Worm (Caenorhabditis elegans) whole organism, midembryonic: ENCODE results near the gene C25E10.13.

Experiments
- T22C8.4 ChIP-seq: fragments of 200-800 bp; sonication (Bioruptor generic); IDR thresholded peaks from 2 replicates; pipeline ENCODE4 v1.3.6; 2022; ENCODE audit warnings: missing genetic modification characterization, missing compliant biosample characterization
- cog-1 ChIP-seq: sonication (generic microtip); optimal IDR thresholded peaks from 2 replicates; lab custom pipeline; 2016; ENCODE audit warnings: missing genetic modification characterization, missing compliant biosample characterization
- flt-1 ChIP-seq: fragments of 200-800 bp; sonication (Bioruptor generic); IDR thresholded peaks from 2 replicates; pipeline ENCODE4 v1.3.6; 2022; ENCODE audit warnings: missing genetic modification characterization, missing compliant biosample characterization
- klf-2 ChIP-seq: fragments of 200-800 bp; sonication (Bioruptor generic); conservative IDR thresholded peaks from 2 replicates; pipeline ENCODE4 v1.3.6; 2022; ENCODE audit warnings: missing genetic modification reagents, missing genetic modification characterization, missing compliant biosample characterization
- med-1 ChIP-seq: sonication (generic microtip); optimal IDR thresholded peaks from 2 replicates; lab custom pipeline; 2017; ENCODE audit warnings: missing genetic modification characterization, mild to moderate bottlenecking, missing compliant biosample characterization, antibody characterized with exemption, missing genetic modification reagents; ENCODE audit not compliant: insufficient read depth
- ref-1 ChIP-seq: fragments of 200-800 bp; sonication (Bioruptor generic); conservative IDR thresholded peaks from 2 replicates; pipeline ENCODE4 v1.3.6; 2022; ENCODE audit warnings: missing genetic modification reagents, missing genetic modification characterization, missing compliant biosample characterization
- tab-1 ChIP-seq: fragments of 200-800 bp; sonication (Bioruptor generic); IDR thresholded peaks from 2 replicates; pipeline ENCODE4 v1.3.6; 2022; ENCODE audit warnings: missing genetic modification characterization, missing compliant biosample characterization
- ztf-23 ChIP-seq: fragments of 200-800 bp; sonication (Bioruptor generic); IDR thresholded peaks from 2 replicates; pipeline ENCODE4 v1.3.6; 2022; ENCODE audit warnings: missing genetic modification reagents, missing genetic modification characterization, missing compliant biosample characterization
- ztf-29 ChIP-seq: fragments of 200-800 bp; sonication (Bioruptor generic); IDR thresholded peaks from 2 replicates; pipeline ENCODE4 v1.3.6; 2022; ENCODE audit warnings: missing genetic modification reagents, missing genetic modification characterization, missing compliant biosample characterization

C25E10.13 gene

DNA sequence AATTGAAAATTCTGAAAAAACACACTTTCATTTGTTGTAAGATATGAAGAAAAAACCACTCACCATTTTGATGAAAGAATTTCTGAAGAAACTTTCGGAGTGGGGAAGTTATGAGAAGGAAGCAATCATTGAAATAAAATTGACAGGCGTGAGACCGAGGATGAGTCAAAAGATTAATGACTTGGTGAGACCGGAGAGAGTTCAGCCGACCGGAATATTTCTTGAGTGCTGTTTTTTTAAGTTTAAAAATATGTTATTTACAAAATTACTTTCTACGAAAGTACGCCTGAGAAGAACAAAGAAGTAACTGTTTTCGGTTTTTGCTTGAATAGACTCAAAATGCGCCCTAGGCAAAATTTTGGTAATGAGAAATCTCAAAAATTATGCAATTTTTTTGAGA is 3.3 kb upstream of the C25E10.13 start, which contains the start of gene C25E10.10:
C25E10.10 (minus strand) TSS at position 101 of the 400 bp plus-strand sequence.
- no peak for TF ChIP-seq cog-1 (tag; lab: Kevin White, UChicago)

DNA sequence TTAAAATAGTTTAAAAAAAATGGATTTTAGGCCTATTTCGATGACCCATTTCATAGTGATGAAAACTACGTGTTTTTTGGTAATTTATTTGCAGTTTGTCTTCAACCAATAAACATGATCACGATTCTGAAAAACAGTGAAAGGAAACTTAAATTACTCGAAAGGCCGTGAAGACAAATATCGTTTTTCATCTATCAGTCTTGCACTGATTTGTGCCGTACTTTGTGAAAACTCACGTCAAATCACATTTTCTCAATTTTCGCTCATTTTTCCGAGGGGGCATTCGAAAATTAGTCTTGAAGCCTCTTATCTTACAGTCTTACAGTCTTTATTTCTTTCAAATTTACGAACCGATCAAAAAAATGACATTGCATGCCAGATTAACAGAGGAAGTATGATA is 896 bp upstream of the C25E10.13 start, which contains the start of gene C25E10.11:
C25E10.11 (minus strand) TSS at position 101 of the 400 bp plus-strand sequence.
- TF ChIP-seq ref-1 (no peak), ztf-23 (GFP tag; lab: Robert Waterston, UW) (no peak), med-1 (GFP tag; lab: Kevin White, UChicago) (no peak), ztf-29 (GFP tag; lab: Robert Waterston, UW) (no peak)

DNA sequence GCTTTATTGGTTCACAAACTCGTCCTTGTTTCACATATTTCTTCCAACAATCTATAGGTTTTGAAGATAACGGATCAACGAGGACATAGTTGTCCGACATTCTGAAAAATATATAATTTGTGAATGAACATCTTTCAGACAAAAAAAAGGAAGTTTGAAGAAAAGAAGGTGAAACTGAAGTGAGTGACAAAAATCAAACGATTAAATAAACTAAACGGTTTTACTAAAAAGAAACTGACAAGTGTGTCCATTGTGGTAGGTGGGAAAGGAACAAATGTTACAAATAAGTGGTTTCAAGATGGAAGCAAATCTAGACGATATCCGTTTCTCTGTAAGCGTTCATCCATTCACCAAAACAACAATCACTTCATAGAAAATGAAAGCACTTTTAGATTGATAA is 2.8 kb downstream of the C25E10.13 start, which contains the start of gene C25E10.12:
C25E10.12 (minus strand) TSS at position 101 of the 400 bp plus-strand sequence.
- TF ChIP-seq ref-1 (no peak), ztf-29 (GFP tag; lab: Robert Waterston, UW) (no peak), T22C8.4 (no peak), cog-1 (tag; lab: Kevin White, UChicago) (no peak), flt-1 (GFP tag; lab: Robert Waterston, UW) (no peak), klf-2 (GFP tag; lab: Robert Waterston, UW) (no peak)

DNA sequence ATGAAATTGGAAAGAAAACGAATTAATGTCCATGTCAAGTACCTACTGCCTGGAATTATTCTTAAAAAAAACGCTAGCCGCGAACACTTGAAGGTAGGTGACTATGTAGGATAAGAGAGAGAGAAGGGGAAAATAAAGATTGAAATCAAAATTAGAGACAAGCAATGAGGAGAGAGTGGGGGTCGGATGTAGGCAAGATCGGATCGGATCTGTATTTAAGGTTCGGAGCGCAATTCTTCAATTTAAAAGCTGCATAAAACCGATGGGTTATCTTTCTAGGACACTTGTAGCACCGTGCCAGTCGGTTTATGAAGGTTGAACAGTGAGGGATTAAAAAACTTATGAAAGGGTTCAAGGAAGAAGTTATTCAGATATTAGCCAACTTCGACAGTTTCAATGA is 3.6 kb downstream of the C25E10.13 start:
- TF ChIP-seq T22C8.4 = no peak
- TF ChIP-seq ref-1 = no peak
- no peak for TF ChIP-seq tab-1 (GFP tag; lab: Robert Waterston, UW)

DNA sequence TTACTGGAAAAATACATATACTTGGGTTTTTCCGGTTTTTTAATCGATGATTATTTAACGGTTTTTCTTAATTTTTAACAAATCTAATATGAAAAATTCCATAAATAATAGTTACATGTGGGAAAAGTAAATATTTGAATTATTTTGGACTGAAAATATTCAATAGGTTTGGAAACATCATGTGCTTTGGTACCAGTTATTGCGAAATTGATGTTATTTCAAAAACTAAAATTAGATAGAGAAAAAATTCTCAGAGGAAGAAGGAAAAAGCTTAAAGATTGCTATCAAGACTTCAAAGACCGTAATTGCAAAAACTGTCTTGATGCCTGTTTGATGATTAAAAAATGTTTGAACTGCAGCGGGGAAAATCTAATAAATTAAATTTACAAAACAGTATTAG is 5.5 kb downstream of the C25E10.13 start:
- TF ChIP-seq flt-1 (GFP tag; lab: Robert Waterston, UW) (no peak), ref-1 (no peak), cog-1 (tag; lab: Kevin White, UChicago) (no peak), med-1 (GFP tag; lab: Kevin White, UChicago) (no peak), T22C8.4 (no peak), tab-1 (GFP tag; lab: Robert Waterston, UW) (no peak), ztf-29 (GFP tag; lab: Robert Waterston, UW) (no peak), klf-2 (GFP tag; lab: Robert Waterston, UW) (no peak), ztf-23 (GFP tag; lab: Robert Waterston, UW) (no peak)

DNA sequence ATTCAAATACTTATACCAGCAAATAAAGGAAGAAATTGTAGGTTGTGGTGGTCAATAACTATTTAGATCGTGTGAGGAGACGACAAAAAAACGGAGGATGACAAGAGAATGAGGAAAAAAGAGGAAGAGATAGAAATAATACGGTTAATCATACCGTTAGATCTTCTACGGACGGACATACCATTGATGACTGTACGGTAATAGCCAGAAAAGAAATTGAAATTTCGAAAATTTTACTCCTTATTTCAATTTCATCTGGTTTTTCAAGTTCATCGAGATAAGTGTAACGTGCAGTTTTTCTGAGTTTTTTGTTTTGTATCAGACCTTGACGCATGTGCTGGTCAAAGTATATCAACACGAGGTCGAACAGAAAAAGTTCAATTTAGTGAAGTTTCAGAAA is 6.4 kb downstream of the C25E10.13 start:
- TF ChIP-seq cog-1 (tag; lab: Kevin White, UChicago) = no peak
- no peak for TF ChIP-seq med-1 (GFP tag; lab: Kevin White, UChicago)
- no peak for TF ChIP-seq ref-1
- TF ChIP-seq tab-1 (GFP tag; lab: Robert Waterston, UW) = no peak
- no peak for TF ChIP-seq ztf-29 (GFP tag; lab: Robert Waterston, UW)
- no peak for TF ChIP-seq T22C8.4
- no peak for TF ChIP-seq flt-1 (GFP tag; lab: Robert Waterston, UW)
- no peak for TF ChIP-seq ztf-23 (GFP tag; lab: Robert Waterston, UW)
- TF ChIP-seq klf-2 (GFP tag; lab: Robert Waterston, UW) = no peak

DNA sequence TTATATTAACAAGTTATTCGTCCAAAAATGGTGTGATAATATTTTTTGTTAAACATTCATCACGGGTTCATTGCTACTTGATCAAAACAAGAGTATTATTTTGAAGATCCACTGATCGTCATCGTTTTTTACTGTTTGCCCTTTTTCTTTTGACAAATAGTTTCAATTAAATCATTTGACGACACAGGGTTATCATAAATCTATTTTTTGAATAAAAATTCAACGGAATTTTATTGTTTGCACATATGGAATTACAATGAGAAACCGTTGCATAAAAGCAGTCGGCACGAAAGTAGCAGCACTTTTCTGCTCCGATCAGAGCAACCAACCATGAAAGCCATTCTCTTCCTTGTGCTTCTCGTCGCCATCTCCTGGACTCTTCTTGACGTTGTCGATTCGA is 8.2 kb downstream of the C25E10.13 start, which contains the start of gene fip-2:
fip-2 (plus strand) TSS at position 301 of the 400 bp plus-strand sequence.
- TF ChIP-seq tab-1 (GFP tag; lab: Robert Waterston, UW) (no peak), ztf-23 (GFP tag; lab: Robert Waterston, UW) (no peak)

DNA sequence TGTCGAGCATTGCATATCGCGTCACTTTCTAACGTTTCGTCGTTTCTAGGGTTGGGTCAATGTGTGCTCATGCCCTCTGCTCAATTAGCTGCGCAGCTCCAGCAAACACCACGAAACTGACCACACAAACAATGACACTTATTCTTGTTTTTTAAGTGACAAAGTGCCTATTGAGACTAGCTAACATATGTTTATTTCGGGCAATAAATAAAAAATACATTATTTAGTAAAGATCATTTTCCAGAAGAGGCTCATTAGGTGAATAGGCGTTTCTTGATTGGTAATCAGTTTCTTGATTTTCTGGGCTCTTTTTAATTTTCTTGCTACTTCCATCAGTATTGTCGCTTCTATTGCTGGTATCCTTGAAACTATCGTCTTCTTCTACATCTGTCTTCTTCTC is 10.2 kb downstream of the C25E10.13 start, which contains the start of gene T27E4.5:
T27E4.5 (minus strand) TSS at position 101 of the 400 bp plus-strand sequence.
- no peak for TF ChIP-seq ref-1
- no peak for TF ChIP-seq klf-2 (GFP tag; lab: Robert Waterston, UW)
- TF ChIP-seq flt-1 (GFP tag; lab: Robert Waterston, UW) = no peak
- TF ChIP-seq T22C8.4 = no peak

DNA sequence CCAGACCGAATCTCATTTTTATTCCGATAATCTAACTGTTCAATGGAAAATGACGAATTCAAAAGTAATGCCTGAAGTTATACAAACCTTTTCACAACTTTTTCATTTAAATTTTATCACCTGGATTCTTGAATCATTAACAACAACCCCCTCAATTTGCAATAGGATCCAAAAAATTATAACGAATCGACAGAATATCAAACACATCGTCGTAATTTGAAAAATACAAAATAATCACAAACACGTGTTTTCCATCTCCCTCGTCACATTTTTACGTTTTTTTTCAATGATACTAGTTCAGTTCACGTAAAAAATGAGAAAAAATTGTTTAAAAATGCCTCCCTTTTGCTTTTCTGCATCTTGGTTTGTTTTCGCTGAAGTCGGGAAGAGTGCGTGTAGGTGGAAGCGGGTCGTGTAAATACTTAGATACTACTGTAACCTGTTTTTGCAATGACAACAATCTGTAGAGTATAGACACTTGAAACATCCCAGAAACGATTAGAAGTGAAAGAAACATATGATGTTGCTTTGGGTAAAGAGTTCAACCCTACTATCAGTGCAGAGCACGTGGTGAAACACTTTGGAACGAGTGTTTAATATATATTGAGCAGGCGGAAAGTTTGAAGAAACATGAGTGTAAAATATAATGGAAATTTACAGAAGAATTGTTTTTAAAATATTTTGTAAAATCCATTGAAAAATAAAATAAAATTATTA is 14.0 kb downstream of the C25E10.13 start, which contains the start of gene oac-50:
oac-50 (minus strand) TSS at position 219 of the 717 bp plus-strand sequence.
- TF ChIP-seq tab-1 (GFP tag; lab: Robert Waterston, UW) (no peak), T22C8.4 (no peak), ztf-23 (GFP tag; lab: Robert Waterston, UW) (no peak), ztf-29 (GFP tag; lab: Robert Waterston, UW) (no peak), ref-1 (no peak), cog-1 (tag; lab: Kevin White, UChicago) (no peak), klf-2 (GFP tag; lab: Robert Waterston, UW) (no peak), med-1 (GFP tag; lab: Kevin White, UChicago) (no peak), flt-1 (GFP tag; lab: Robert Waterston, UW) (no peak)

DNA sequence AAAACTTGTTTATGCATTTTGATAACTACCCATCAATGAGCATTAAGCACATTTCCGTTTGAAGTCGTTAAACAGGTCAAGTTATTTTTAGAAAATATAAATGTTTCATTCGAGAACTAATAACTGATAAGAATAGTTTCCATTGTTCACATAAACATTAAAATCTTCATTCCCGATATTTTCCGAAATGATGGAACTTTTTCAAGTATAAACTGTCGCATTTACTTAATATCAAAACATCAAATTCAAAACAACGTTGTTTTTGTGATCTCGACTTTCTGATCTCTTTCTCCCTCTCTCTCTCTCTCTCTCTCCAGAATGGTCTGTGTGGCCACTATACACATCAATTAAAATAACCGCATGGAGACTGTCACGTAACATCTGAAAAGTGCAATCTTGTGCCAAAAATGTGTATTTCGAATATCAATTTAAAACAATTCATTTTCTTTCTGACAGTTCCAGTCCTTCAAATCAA is 14.9 kb downstream of the C25E10.13 start:
- TF ChIP-seq ztf-23 (GFP tag; lab: Robert Waterston, UW) = no peak
- no peak for TF ChIP-seq tab-1 (GFP tag; lab: Robert Waterston, UW)
- no peak for TF ChIP-seq klf-2 (GFP tag; lab: Robert Waterston, UW)
- TF ChIP-seq med-1 (GFP tag; lab: Kevin White, UChicago) = no peak
- TF ChIP-seq ztf-29 (GFP tag; lab: Robert Waterston, UW) = no peak
- no peak for TF ChIP-seq T22C8.4
- TF ChIP-seq cog-1 (tag; lab: Kevin White, UChicago) = no peak
- no peak for TF ChIP-seq ref-1
- no peak for TF ChIP-seq flt-1 (GFP tag; lab: Robert Waterston, UW)
